Worm (Caenorhabditis elegans) whole organism, L3 larva: ENCODE measurements around the gene F25B5.3.

ENCODE experiments used
- elt-2 ChIP-seq: sonication (generic microtip); optimal IDR thresholded peaks from 2 replicates; lab custom pipeline; 2016; ENCODE audit warnings: missing genetic modification reagents, mild to moderate bottlenecking, missing genetic modification characterization, missing compliant biosample characterization
- elt-3 ChIP-seq, 3 experiments: fragments of 150-350 bp in 1 of 3; sonication (generic microtip) in 2 of 3; optimal IDR thresholded peaks; 2 replicates in 2 of 3; 4 replicates in 1 of 3; lab custom pipeline; 2014 to 2017; ENCODE audit warnings: missing biosample characterization in 3 of 3, missing genetic modification characterization in 3 of 3
- fkh-10 ChIP-seq: sonication (generic microtip); optimal IDR thresholded peaks from 2 replicates; lab custom pipeline; 2017; ENCODE audit warnings: missing biosample characterization, missing genetic modification reagents, missing genetic modification characterization
- nhr-23 ChIP-seq: fragments of 150-350 bp; optimal IDR thresholded peaks from 2 replicates; lab custom pipeline; 2014; ENCODE audit warnings: missing biosample characterization, missing genetic modification reagents, missing genetic modification characterization
- snpc-4 ChIP-seq: fragments of 150-350 bp; optimal IDR thresholded peaks from 2 replicates; lab custom pipeline; 2014; ENCODE audit warnings: missing biosample characterization, missing genetic modification characterization
- tbx-2 ChIP-seq: sonication (generic microtip); optimal IDR thresholded peaks from 2 replicates; lab custom pipeline; 2016; ENCODE audit warnings: mild to moderate bottlenecking, missing genetic modification characterization, missing compliant biosample characterization
- ztf-11 ChIP-seq: fragments of 150-350 bp; optimal IDR thresholded peaks from 2 replicates; lab custom pipeline; 2014; ENCODE audit warnings: missing biosample characterization, missing genetic modification characterization

DNA sequence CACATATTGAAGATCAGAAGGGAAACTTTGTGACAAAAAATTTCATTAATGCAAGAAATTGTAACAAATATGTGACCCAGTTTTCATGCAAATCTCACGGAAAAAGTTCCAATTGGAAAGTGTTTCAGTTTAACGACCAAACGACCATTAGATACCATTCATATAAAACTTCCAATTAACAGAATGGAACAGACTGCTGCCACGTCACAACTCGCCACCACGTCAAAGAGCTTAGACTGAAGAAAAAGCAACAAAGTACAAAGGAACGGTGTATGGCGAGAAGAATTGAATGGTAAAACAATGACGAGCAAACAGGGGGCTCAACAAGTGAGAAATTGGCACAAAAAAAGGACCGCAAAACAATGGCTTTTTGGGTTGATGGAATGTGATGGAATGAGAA is 36.7 kb downstream of the F25B5.3 start, which contains the start of gene T04C9.3:
- TF ChIP-seq elt-3 (tag; optimal IDR thresholded peaks at IDR 0.05; lab: Kevin White, UChicago): no peak
- TF ChIP-seq nhr-23 (tag; lab: Kevin White, UChicago): no peak
- no peak for TF ChIP-seq ztf-11 (tag; lab: Kevin White, UChicago)
- TF ChIP-seq tbx-2 (tag; lab: Kevin White, UChicago): no peak
- no peak for TF ChIP-seq elt-2 (tag; lab: Kevin White, UChicago)
- TF ChIP-seq fkh-10 (GFP tag; lab: Kevin White, UChicago): no peak
- TF ChIP-seq snpc-4 (tag; lab: Kevin White, UChicago): no peak
